Fruit fly (Drosophila melanogaster): Measurements from ENCODE around the gene CG43092.
A peak's percentile ranks its signal among the peaks of the same experiment; 100 is the strongest.

The CG43092 gene

dm6 chr3R:22769567-22769966 lies at the start of gene CG43092:
Gene CG43092, minus strand, starts transcription at chr3R:22769667.
- TF ChIP-seq CG4496 (GFP tag; IDR thresholded peaks at IDR 0.05) = no peak
- no peak for TF ChIP-seq CG17806 (tag; optimal IDR thresholded peaks at IDR 0.05)
- TF ChIP-seq CG15710 (tag; optimal IDR thresholded peaks at IDR 0.05) = no peak
- TF ChIP-seq CG12605 (GFP tag; IDR thresholded peaks at IDR 0.05) = no peak
- TF ChIP-seq CG34367 (tag; optimal IDR thresholded peaks at IDR 0.05) = no peak
- no peak for TF ChIP-seq Ets98B (GFP tag; IDR thresholded peaks at IDR 0.05)
- TF ChIP-seq Pif1A (GFP tag; optimal IDR thresholded peaks at IDR 0.05) = no peak
- no peak for TF ChIP-seq Pif1B (GFP tag; optimal IDR thresholded peaks at IDR 0.05)
- no peak for TF ChIP-seq EcR (GFP tag; optimal IDR thresholded peaks at IDR 0.05)
- TF ChIP-seq CG8159 (tag; optimal IDR thresholded peaks at IDR 0.05) = no peak
- no peak for TF ChIP-seq CG8301 (tag; optimal IDR thresholded peaks at IDR 0.05)
- no peak for TF ChIP-seq D1 (tag; optimal IDR thresholded peaks at IDR 0.05)
- TF ChIP-seq CG9948 (tag; optimal IDR thresholded peaks at IDR 0.05) = no peak
- TF ChIP-seq rn (GFP tag; IDR thresholded peaks at IDR 0.05) = no peak
- TF ChIP-seq Snoo (tag; optimal IDR thresholded peaks at IDR 0.05) = no peak
- TF ChIP-seq fd96Ca (GFP tag; IDR thresholded peaks at IDR 0.05) = no peak
- TF ChIP-seq CG14655 (GFP tag; optimal IDR thresholded peaks at IDR 0.05) = no peak
- TF ChIP-seq gl (tag; optimal IDR thresholded peaks at IDR 0.05) = no peak

- TF ChIP-seq Pif1A (GFP tag; optimal IDR thresholded peaks at IDR 0.05) (peak; percentile 20), CG8159 (tag; optimal IDR thresholded peaks at IDR 0.05) (peak; percentile 56), rn (GFP tag; IDR thresholded peaks at IDR 0.05) (0 out of 2 replicates have a peak, but pooled peaks have one; percentile 7), CG12605 (GFP tag; IDR thresholded peaks at IDR 0.05) (0 out of 2 replicates have a peak, but pooled peaks have one; percentile 33), CG34367 (tag; optimal IDR thresholded peaks at IDR 0.05) (peak; percentile 6), CG13204 (GFP tag; optimal IDR thresholded peaks at IDR 0.05) (no peak), D1 (tag; optimal IDR thresholded peaks at IDR 0.05) (no peak), CG32121 (GFP tag; IDR thresholded peaks at IDR 0.05) (no peak), Ets98B (GFP tag; IDR thresholded peaks at IDR 0.05) (peak; percentile 56), Pif1B (GFP tag; optimal IDR thresholded peaks at IDR 0.05) (peak; percentile 18), CG14655 (GFP tag; optimal IDR thresholded peaks at IDR 0.05) (peak; percentile 49), CG10348 (GFP tag; IDR thresholded peaks at IDR 0.05) (no peak), gl (tag; optimal IDR thresholded peaks at IDR 0.05) (no peak), Snoo (tag; optimal IDR thresholded peaks at IDR 0.05) (no peak), CG4496 (GFP tag; IDR thresholded peaks at IDR 0.05) (peak; percentile 77; the same call in 2 of the 3 replicates), CG15710 (tag; optimal IDR thresholded peaks at IDR 0.05) (peak; percentile 53), CG8301 (tag; optimal IDR thresholded peaks at IDR 0.05) (peak; percentile 24), fd96Ca (GFP tag; IDR thresholded peaks at IDR 0.05) (peak; percentile 62; the same call in 2 of the 3 replicates)
Measured at dm6 chr3R:22816437-22817173, 47.1 kb upstream of the CG43092 start.

- no peak for TF ChIP-seq CG4496 (GFP tag; IDR thresholded peaks at IDR 0.05)
- no peak for TF ChIP-seq Snoo (tag; optimal IDR thresholded peaks at IDR 0.05)
- TF ChIP-seq fd96Ca (GFP tag; IDR thresholded peaks at IDR 0.05) = no peak
- TF ChIP-seq CG15710 (tag; optimal IDR thresholded peaks at IDR 0.05) = no peak
- no peak for TF ChIP-seq CG14655 (GFP tag; optimal IDR thresholded peaks at IDR 0.05)
- no peak for TF ChIP-seq CG9948 (tag; optimal IDR thresholded peaks at IDR 0.05)
- no peak for TF ChIP-seq CG8159 (tag; optimal IDR thresholded peaks at IDR 0.05)
Measured at dm6 chr3R:22816078-22816436, 46.6 kb upstream of the CG43092 start, which contains the start of gene CG13840. Gene CG13840, minus strand, starts transcription at chr3R:22816178.

DNA sequence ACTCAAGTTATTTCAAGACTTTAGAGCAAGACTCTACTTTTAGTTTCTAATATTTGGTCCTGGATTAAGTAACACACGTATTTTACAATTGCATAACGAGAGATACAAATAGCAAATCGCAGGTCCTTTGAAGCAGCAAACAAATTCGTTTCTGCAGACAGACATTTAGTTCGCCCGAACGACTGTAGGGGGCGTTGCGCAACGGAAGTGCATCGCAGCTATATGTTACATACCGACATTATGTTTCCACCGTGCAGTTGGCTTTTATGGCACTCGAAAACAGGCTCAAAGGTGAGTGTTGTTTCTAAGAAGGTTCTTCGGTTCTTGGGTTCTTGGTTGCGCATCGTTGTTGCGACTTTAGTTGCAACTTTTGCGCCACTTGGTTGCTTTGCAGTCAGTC lies 40.8 kb upstream of the CG43092 start:
- no peak for TF ChIP-seq Snoo (tag; optimal IDR thresholded peaks at IDR 0.05)
- TF ChIP-seq CG4496 (GFP tag; IDR thresholded peaks at IDR 0.05) = no peak
- TF ChIP-seq CG10348 (GFP tag; IDR thresholded peaks at IDR 0.05) = no peak
- TF ChIP-seq Pif1B (GFP tag; optimal IDR thresholded peaks at IDR 0.05) = no peak
- no peak for TF ChIP-seq CG12605 (GFP tag; IDR thresholded peaks at IDR 0.05)
- TF ChIP-seq CG9948 (tag; optimal IDR thresholded peaks at IDR 0.05) = no peak

- TF ChIP-seq CG13204 (GFP tag; optimal IDR thresholded peaks at IDR 0.05) = no peak
- TF ChIP-seq CG12605 (GFP tag; IDR thresholded peaks at IDR 0.05) = no peak
- peak; percentile 16 for TF ChIP-seq CG8159 (tag; optimal IDR thresholded peaks at IDR 0.05)
- TF ChIP-seq CG15710 (tag; optimal IDR thresholded peaks at IDR 0.05) = no peak
- TF ChIP-seq gl (tag; optimal IDR thresholded peaks at IDR 0.05) = no peak
Measured at dm6 chr3R:22807132-22807531, 37.7 kb upstream of the CG43092 start.

DNA sequence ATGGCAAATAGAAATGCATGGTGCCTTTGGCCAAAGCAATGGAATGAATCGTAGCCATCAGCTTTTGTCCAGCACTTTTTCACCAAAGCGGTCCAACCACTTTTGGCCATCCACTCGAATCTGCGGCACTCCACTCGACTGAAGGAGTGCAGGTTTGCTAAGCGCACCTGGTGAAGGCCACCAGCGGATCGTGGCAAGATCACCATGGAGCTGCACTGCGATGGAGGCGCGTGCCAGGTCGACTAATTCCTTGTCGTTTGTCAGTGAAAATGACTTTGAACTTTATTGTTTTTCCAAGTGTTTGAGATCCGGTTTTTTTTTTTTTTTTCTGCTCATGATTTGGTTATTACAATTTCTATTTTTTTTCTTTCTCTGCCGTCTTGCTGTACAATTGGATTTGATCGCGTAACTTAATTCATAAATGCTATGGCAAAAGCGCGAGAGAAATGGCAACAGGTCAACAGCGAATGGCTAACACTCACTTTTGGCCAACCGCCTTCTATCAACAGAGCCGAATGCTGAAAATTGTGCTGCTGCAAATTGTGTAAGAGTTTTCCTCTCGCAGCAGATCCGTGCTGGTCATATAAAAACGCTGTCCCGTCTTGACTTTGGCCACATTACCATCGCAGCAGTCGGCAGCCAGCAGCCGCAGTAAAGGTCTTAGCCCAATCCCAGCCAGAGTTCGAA lies 34.3 kb upstream of the CG43092 start, which contains the start of gene CG7031:
Gene CG7031, plus strand, starts transcription at position 637 of the 687 bp plus-strand sequence.
- TF ChIP-seq CG14655 (GFP tag; optimal IDR thresholded peaks at IDR 0.05) (no peak), CG4496 (GFP tag; IDR thresholded peaks at IDR 0.05) (peak; percentile 65), CG8159 (tag; optimal IDR thresholded peaks at IDR 0.05) (no peak), CG32121 (GFP tag; IDR thresholded peaks at IDR 0.05) (peak; percentile 33; the same call in 1 of the 2 replicates)
